Fruit fly (Drosophila melanogaster) whole organism, embryonic: ENCODE data around the gene CG1703.

ENCODE experiments used
- Abd-B ChIP-seq: fragments of 200-800 bp; sonication (Bioruptor generic); optimal IDR thresholded peaks from 2 replicates; lab custom pipeline; 2018; ENCODE audit warnings: missing biosample characterization, mild to moderate bottlenecking, missing genetic modification characterization, moderate library complexity
- Aef1 ChIP-seq: fragments of 200-800 bp; sonication (Bioruptor generic); IDR thresholded peaks from 3 replicates; pipeline ENCODE4 v1.3.6; 2022; ENCODE audit warnings: missing biosample characterization, missing genetic modification characterization
- Asciz ChIP-seq: fragments of 200-800 bp; sonication (Bioruptor generic); optimal IDR thresholded peaks from 2 replicates; lab custom pipeline; 2017; ENCODE audit warnings: missing biosample characterization, mild to moderate bottlenecking, missing genetic modification characterization, missing genetic modification reagents
- CG10209 ChIP-seq: fragments of 200-800 bp; sonication (Bioruptor generic); optimal IDR thresholded peaks from 3 replicates; lab custom pipeline; 2017; ENCODE audit warnings: missing biosample characterization, mild to moderate bottlenecking, missing genetic modification characterization, missing genetic modification reagents
- CG10321 ChIP-seq: fragments of 200-800 bp; sonication (Bioruptor generic); IDR thresholded peaks from 2 replicates; pipeline ENCODE4 v1.3.6; 2022; ENCODE audit warnings: missing biosample characterization, missing genetic modification characterization
- CG11695 ChIP-seq: fragments of 200-800 bp; sonication (Bioruptor generic); IDR thresholded peaks from 3 replicates; pipeline ENCODE4 v1.3.6; 2022; ENCODE audit warnings: missing biosample characterization, missing genetic modification characterization
- CG13123 ChIP-seq: fragments of 200-800 bp; sonication (Bioruptor generic); optimal IDR thresholded peaks from 2 replicates; lab custom pipeline; 2016; ENCODE audit warnings: missing biosample characterization, missing genetic modification characterization
- CG14441 ChIP-seq: fragments of 200-800 bp; sonication (Bioruptor generic); IDR thresholded peaks from 2 replicates; pipeline ENCODE4 v1.3.6; 2022; ENCODE audit warnings: missing biosample characterization, missing genetic modification characterization
- CG14667 ChIP-seq: fragments of 200-800 bp; sonication (Bioruptor generic); IDR thresholded peaks from 2 replicates; pipeline ENCODE4 v1.3.6; 2022; ENCODE audit warnings: missing biosample characterization, missing genetic modification characterization
- CG1602 ChIP-seq: fragments of 200-800 bp; sonication (Bioruptor generic); optimal IDR thresholded peaks from 3 replicates; lab custom pipeline; 2016; ENCODE audit warnings: missing biosample characterization, missing genetic modification characterization
- CG2120 ChIP-seq: fragments of 200-800 bp; sonication (Bioruptor generic); optimal IDR thresholded peaks from 3 replicates; lab custom pipeline; 2016; ENCODE audit warnings: missing biosample characterization, missing genetic modification characterization
- CG3163 ChIP-seq: fragments of 200-800 bp; sonication (Bioruptor generic); optimal IDR thresholded peaks from 3 replicates; lab custom pipeline; 2016; ENCODE audit warnings: missing biosample characterization, missing genetic modification characterization
- CG32767 ChIP-seq: fragments of 200-800 bp; sonication (Bioruptor generic); IDR thresholded peaks from 2 replicates; pipeline ENCODE4 v1.3.6; 2022; ENCODE audit warnings: missing biosample characterization, missing genetic modification characterization
- CG4424 ChIP-seq: fragments of 200-800 bp; sonication (Bioruptor generic); optimal IDR thresholded peaks from 3 replicates; lab custom pipeline; 2016; ENCODE audit warnings: missing biosample characterization, missing genetic modification characterization
- CG6272 ChIP-seq: fragments of 200-800 bp; sonication (Bioruptor generic); IDR thresholded peaks from 2 replicates; pipeline ENCODE4 v1.3.6; 2022; ENCODE audit warnings: missing biosample characterization, missing genetic modification characterization
- CG6854 ChIP-seq: fragments of 200-800 bp; sonication (Bioruptor generic); optimal IDR thresholded peaks from 3 replicates; lab custom pipeline; 2017; ENCODE audit warnings: missing biosample characterization, mild to moderate bottlenecking, missing genetic modification characterization
- CG7357 ChIP-seq: fragments of 200-800 bp; sonication (Bioruptor generic); IDR thresholded peaks from 3 replicates; pipeline ENCODE4 v1.3.6; 2022; ENCODE audit warnings: missing biosample characterization, missing genetic modification characterization
- CG7786 ChIP-seq: fragments of 200-800 bp; sonication (Bioruptor generic); optimal IDR thresholded peaks from 2 replicates; lab custom pipeline; 2016; ENCODE audit warnings: missing biosample characterization, missing genetic modification characterization
- CG7928 ChIP-seq: fragments of 200-800 bp; sonication (Bioruptor generic); optimal IDR thresholded peaks from 2 replicates; lab custom pipeline; 2017; ENCODE audit warnings: missing biosample characterization, mild to moderate bottlenecking, missing genetic modification characterization
- CG8924 ChIP-seq: fragments of 200-800 bp; optimal IDR thresholded peaks from 3 replicates; lab custom pipeline; 2019; ENCODE audit warnings: missing biosample characterization, mild to moderate bottlenecking, missing genetic modification characterization, moderate library complexity
- CG9932 ChIP-seq: fragments of 200-800 bp; sonication (Bioruptor generic); IDR thresholded peaks from 2 replicates; pipeline ENCODE4 v1.3.6; 2022; ENCODE audit warnings: missing biosample characterization, missing genetic modification characterization
- CHES-1-like ChIP-seq: fragments of 200-800 bp; sonication (Bioruptor generic); optimal IDR thresholded peaks from 2 replicates; lab custom pipeline; 2016; ENCODE audit warnings: missing biosample characterization, missing genetic modification characterization
- E2f1 ChIP-seq: fragments of 200-800 bp; sonication (Bioruptor generic); IDR thresholded peaks from 2 replicates; pipeline ENCODE4 v1.3.6; 2022; ENCODE audit warnings: missing biosample characterization, missing genetic modification characterization
- HHEX ChIP-seq: fragments of 200-800 bp; sonication (Bioruptor generic); optimal IDR thresholded peaks from 3 replicates; lab custom pipeline; 2017; ENCODE audit warnings: missing biosample characterization, mild to moderate bottlenecking, missing genetic modification characterization, missing genetic modification reagents
- Hsf ChIP-seq: fragments of 200-800 bp; sonication (Bioruptor generic); optimal IDR thresholded peaks from 3 replicates; lab custom pipeline; 2016; ENCODE audit warnings: missing biosample characterization, missing genetic modification characterization
- Med ChIP-seq: fragments of 200-800 bp; sonication (Bioruptor generic); peaks from one replicate; lab custom pipeline; 2016; ENCODE audit warnings: missing biosample characterization, missing genetic modification characterization, mild to moderate bottlenecking, inconsistent platforms, moderate library complexity
- Myb ChIP-seq: fragments of 200-800 bp; sonication (Bioruptor generic); optimal IDR thresholded peaks from 2 replicates; lab custom pipeline; 2016; ENCODE audit warnings: missing biosample characterization, missing genetic modification characterization
- Oli ChIP-seq: fragments of 200-800 bp; sonication (Bioruptor generic); optimal IDR thresholded peaks from 2 replicates; lab custom pipeline; 2018; ENCODE audit warnings: missing biosample characterization, mild to moderate bottlenecking, missing genetic modification characterization, moderate library complexity
- PHDP ChIP-seq: fragments of 200-800 bp; sonication (Bioruptor generic); optimal IDR thresholded peaks from 3 replicates; lab custom pipeline; 2018; ENCODE audit warnings: missing biosample characterization, mild to moderate bottlenecking, missing genetic modification characterization, moderate library complexity
- al ChIP-seq: fragments of 200-800 bp; sonication (Bioruptor generic); IDR thresholded peaks from 2 replicates; pipeline ENCODE4 v1.3.6; 2022; ENCODE audit warnings: missing biosample characterization, missing genetic modification characterization
- ara ChIP-seq: fragments of 200-800 bp; sonication (Bioruptor generic); IDR thresholded peaks from 2 replicates; pipeline ENCODE4 v1.3.6; 2022; ENCODE audit warnings: missing biosample characterization, missing genetic modification characterization
- chinmo ChIP-seq: fragments of 200-800 bp; sonication (Bioruptor generic); IDR thresholded peaks from 4 replicates; pipeline ENCODE4 v1.3.6; 2022; ENCODE audit warnings: missing biosample characterization, missing genetic modification characterization; ENCODE audit not compliant: partially characterized antibody
- ci ChIP-seq: fragments of 200-800 bp; sonication (Bioruptor generic); IDR thresholded peaks from 3 replicates; pipeline ENCODE4 v1.3.6; 2022; ENCODE audit warnings: missing biosample characterization, missing genetic modification characterization
- corto ChIP-seq: fragments of 200-800 bp; sonication (Bioruptor generic); optimal IDR thresholded peaks from 2 replicates; lab custom pipeline; 2016; ENCODE audit warnings: missing biosample characterization, mild to moderate bottlenecking, missing genetic modification characterization, moderate library complexity
- dimm ChIP-seq: fragments of 200-800 bp; sonication (Bioruptor generic); IDR thresholded peaks from 2 replicates; pipeline ENCODE4 v1.3.6; 2022; ENCODE audit warnings: missing biosample characterization, missing genetic modification characterization
- gcm ChIP-seq: fragments of 200-800 bp; sonication (Bioruptor generic); optimal IDR thresholded peaks from 2 replicates; lab custom pipeline; 2019; ENCODE audit warnings: missing biosample characterization, mild to moderate bottlenecking, missing genetic modification characterization, moderate library complexity
- h ChIP-seq: fragments of >200 bp; optimal IDR thresholded peaks from 2 replicates; lab custom pipeline; 2017
- inv ChIP-seq: fragments of 200-800 bp; sonication (Bioruptor generic); IDR thresholded peaks from 2 replicates; pipeline ENCODE4 v1.3.6; 2022; ENCODE audit warnings: missing biosample characterization, missing genetic modification characterization; ENCODE audit not compliant: partially characterized antibody
- kay ChIP-seq: fragments of 200-800 bp; sonication (Bioruptor generic); optimal IDR thresholded peaks from 2 replicates; lab custom pipeline; 2016; ENCODE audit warnings: missing biosample characterization, missing genetic modification characterization
- lilli ChIP-seq: fragments of 200-800 bp; sonication (Bioruptor generic); optimal IDR thresholded peaks from 3 replicates; lab custom pipeline; 2016; ENCODE audit warnings: missing biosample characterization, missing genetic modification characterization
- lmd ChIP-seq: fragments of 200-800 bp; sonication (Bioruptor generic); IDR thresholded peaks from 2 replicates; pipeline ENCODE4 v1.3.6; 2022; ENCODE audit warnings: missing biosample characterization, missing genetic modification characterization
- lola ChIP-seq, 3 experiments: fragments of >200 bp in 2 of 3; fragments of 200-800 bp in 1 of 3; sonication (Bioruptor generic) in 1 of 3; optimal IDR thresholded peaks; 2 replicates each; lab custom pipeline; 2017 to 2019; ENCODE audit warnings: missing biosample characterization in 3 of 3, missing genetic modification characterization in 3 of 3, mild to moderate bottlenecking in 1 of 3, moderate library complexity in 1 of 3
- nerfin-2 ChIP-seq: fragments of 200-800 bp; sonication (Bioruptor generic); IDR thresholded peaks from 2 replicates; pipeline ENCODE4 v1.3.6; 2022; ENCODE audit warnings: missing biosample characterization, missing genetic modification characterization; ENCODE audit not compliant: partially characterized antibody
- prd ChIP-seq, 3 experiments: fragments of >200 bp in 2 of 3; fragments of 200-800 bp in 1 of 3; sonication (Bioruptor generic) in 1 of 3; optimal IDR thresholded peaks in 2 of 3; IDR thresholded peaks in 1 of 3; 2 replicates in 2 of 3; 3 replicates in 1 of 3; pipeline versions ENCODE4 v1.3.6 to Lab custom; 2017 to 2022; ENCODE audit warnings: missing biosample characterization in 1 of 3, missing genetic modification characterization in 1 of 3
- pros ChIP-seq: fragments of 200-800 bp; sonication (Bioruptor generic); optimal IDR thresholded peaks from 3 replicates; lab custom pipeline; 2019; ENCODE audit warnings: missing biosample characterization, mild to moderate bottlenecking, missing genetic modification characterization, moderate library complexity
- row ChIP-seq: fragments of 200-800 bp; sonication (Bioruptor generic); IDR thresholded peaks from 3 replicates; pipeline ENCODE4 v1.3.6; 2022; ENCODE audit warnings: missing biosample characterization, missing genetic modification characterization
- sd ChIP-seq: fragments of 200-800 bp; sonication (Bioruptor generic); optimal IDR thresholded peaks from 3 replicates; lab custom pipeline; 2018; ENCODE audit warnings: missing biosample characterization, mild to moderate bottlenecking, missing genetic modification characterization, moderate library complexity
- sens ChIP-seq: fragments of 200-800 bp; sonication (Bioruptor generic); peaks from one replicate; lab custom pipeline; 2016; ENCODE audit warnings: missing biosample characterization, missing genetic modification characterization
- z ChIP-seq: fragments of 200-800 bp; sonication (Bioruptor generic); IDR thresholded peaks from 3 replicates; pipeline ENCODE4 v1.3.6; 2022; ENCODE audit warnings: missing biosample characterization, missing genetic modification characterization
- zfh1 ChIP-seq: fragments of 200-800 bp; sonication (Bioruptor generic); IDR thresholded peaks from 3 replicates; pipeline ENCODE4 v1.3.6; 2022; ENCODE audit warnings: missing biosample characterization, missing genetic modification characterization

The CG1703 gene

dm6 chrX:11600795-11601358 lies 10.8 kb upstream of the CG1703 start (continued):
- TF ChIP-seq CG14441 (GFP tag; lab: Robert Waterston, UW) (no peak), Hsf (GFP tag; lab: Kevin White, UChicago) (no peak), dimm (GFP tag; lab: Robert Waterston, UW) (no peak), prd (optimal IDR thresholded peaks at IDR 0.05; lab: Kevin White, UChicago) (no peak), prd (GFP tag; IDR thresholded peaks at IDR 0.05; lab: Robert Waterston, UW) (0 out of 3 replicates have a peak, but pooled peaks have one; percentile 7), CHES-1-like (GFP tag; lab: Kevin White, UChicago) (peak; percentile 15), CG7357 (no peak), CG10209 (GFP tag; lab: Kevin White, UChicago) (no peak), HHEX (peak; percentile 13), inv (GFP tag; lab: Robert Waterston, UW) (no peak), Aef1 (GFP tag; lab: Robert Waterston, UW) (no peak), Myb (no peak), CG7928 (GFP tag; lab: Kevin White, UChicago) (no peak), lilli (GFP tag; lab: Kevin White, UChicago) (peak; percentile 7), ara (GFP tag; lab: Robert Waterston, UW) (no peak), kay (GFP tag; lab: Kevin White, UChicago) (peak; percentile 77), ci (GFP tag; lab: Robert Waterston, UW) (peak; percentile 62; the same call in 1 of the 3 replicates), CG7786 (GFP tag; lab: Kevin White, UChicago) (no peak), CG6854 (GFP tag; lab: Kevin White, UChicago) (no peak), CG3163 (GFP tag; lab: Kevin White, UChicago) (no peak), lola (GFP tag; optimal IDR thresholded peaks at IDR 0.05; lab: Kevin White, UChicago) (peak in 1 of 3 experiments; percentile 7), h (lab: Kevin White, UChicago) (no peak), Med (GFP tag; lab: Kevin White, UChicago) (peak; percentile 57), CG10321 (GFP tag; lab: Robert Waterston, UW) (peak; percentile 90), CG8924 (tag; lab: Kevin White, UChicago) (no peak), CG9932 (GFP tag; lab: Robert Waterston, UW) (peak; percentile 28; the same call in 1 of the 2 replicates), Asciz (GFP tag; lab: Kevin White, UChicago) (no peak), lmd (GFP tag; lab: Robert Waterston, UW) (0 out of 2 replicates have a peak, but pooled peaks have one; percentile 12), pros (GFP tag; lab: Kevin White, UChicago) (peak; percentile 74), al (GFP tag; lab: Robert Waterston, UW) (no peak), Oli (tag; lab: Kevin White, UChicago) (no peak), corto (no peak), row (peak; percentile 64), CG4424 (GFP tag; lab: Kevin White, UChicago) (no peak), CG1602 (GFP tag; lab: Kevin White, UChicago) (no peak), CG13123 (no peak), chinmo (GFP tag; lab: Robert Waterston, UW) (0 out of 4 replicates have a peak, but pooled peaks have one; percentile 36), zfh1 (no peak), CG6272 (no peak), E2f1 (GFP tag; lab: Robert Waterston, UW) (no peak), z (GFP tag; lab: Robert Waterston, UW) (0 out of 3 replicates have a peak, but pooled peaks have one; percentile 20), Abd-B (GFP tag; lab: Kevin White, UChicago) (no peak), sens (GFP tag; lab: Kevin White, UChicago) (peak; percentile 72), gcm (GFP tag; lab: Kevin White, UChicago) (peak; percentile 6), nerfin-2 (GFP tag; lab: Robert Waterston, UW) (no peak), CG11695 (GFP tag; lab: Robert Waterston, UW) (0 out of 3 replicates have a peak, but pooled peaks have one; percentile 22), sd (tag; lab: Kevin White, UChicago) (no peak), PHDP (no peak), CG14667 (GFP tag; lab: Robert Waterston, UW) (no peak), CG2120 (GFP tag; lab: Kevin White, UChicago) (peak; percentile 46), CG32767 (GFP tag; lab: Robert Waterston, UW) (no peak)
